Worm (Caenorhabditis elegans) whole organism, L1 larva: ENCODE measurements around the gene fubl-3.

Source experiments
- C16A3.4 ChIP-seq: fragments of 150-350 bp; optimal IDR thresholded peaks from 2 replicates; lab custom pipeline; 2014; ENCODE audit warnings: missing biosample characterization, missing genetic modification characterization
- Y116A8C.19 ChIP-seq: sonication (generic microtip); optimal IDR thresholded peaks from 2 replicates; lab custom pipeline; 2016; ENCODE audit warnings: missing compliant biosample characterization, missing genetic modification characterization, borderline replicate concordance
- aha-1 ChIP-seq: fragments of 150-350 bp; optimal IDR thresholded peaks from 2 replicates; lab custom pipeline; 2014; ENCODE audit warnings: missing biosample characterization, missing genetic modification characterization
- alr-1 ChIP-seq: fragments of 200-800 bp; sonication (Bioruptor generic); optimal IDR thresholded peaks from 2 replicates; lab custom pipeline; 2018; ENCODE audit warnings: borderline replicate concordance, mild to moderate bottlenecking, missing genetic modification characterization, missing compliant biosample characterization
- aly-2 ChIP-seq: fragments of 150-350 bp; optimal IDR thresholded peaks from 2 replicates; lab custom pipeline; 2014; ENCODE audit warnings: missing biosample characterization, missing genetic modification characterization
- ama-1 ChIP-seq: fragments of 150-350 bp; optimal IDR thresholded peaks from 2 replicates; lab custom pipeline; 2014
- ceh-88 ChIP-seq: fragments of 200-800 bp; sonication (Bioruptor generic); IDR thresholded peaks from 2 replicates; pipeline ENCODE4 v1.3.6; 2022; ENCODE audit warnings: missing genetic modification characterization, missing compliant biosample characterization
- dpl-1 ChIP-seq, 3 experiments: fragments of 150-350 bp in 2 of 3; sonication (generic microtip) in 1 of 3; optimal IDR thresholded peaks; 2 replicates each; lab custom pipeline; 2014 to 2017; ENCODE audit warnings: missing biosample characterization in 3 of 3, missing genetic modification characterization in 3 of 3, missing genetic modification reagents in 3 of 3
- dsc-1 ChIP-seq: sonication (generic microtip); optimal IDR thresholded peaks from 2 replicates; lab custom pipeline; 2016; ENCODE audit warnings: mild to moderate bottlenecking, missing genetic modification characterization, missing compliant biosample characterization
- efl-1 ChIP-seq, 4 experiments: fragments of 150-350 bp; optimal IDR thresholded peaks in 3 of 4; peaks in 1 of 4; 1 replicate in 1 of 4; 2 replicates in 3 of 4; lab custom pipeline; 2014; ENCODE audit warnings: missing biosample characterization in 2 of 4, missing genetic modification characterization in 2 of 4, missing genetic modification reagents in 2 of 4
- efl-3 ChIP-seq: fragments of 200-800 bp; sonication (Bioruptor generic); optimal IDR thresholded peaks from 2 replicates; lab custom pipeline; 2018; ENCODE audit warnings: mild to moderate bottlenecking, missing genetic modification characterization, missing compliant biosample characterization
- egl-13 ChIP-seq: sonication (generic microtip); optimal IDR thresholded peaks from 2 replicates; lab custom pipeline; 2016; ENCODE audit warnings: missing genotype, missing genetic modification reagents, missing genetic modification characterization, missing compliant biosample characterization
- egl-27 ChIP-seq, 2 experiments: fragments of 150-350 bp in 1 of 2; sonication (generic microtip); optimal IDR thresholded peaks; 3 replicates each; lab custom pipeline; 2017 to 2018; ENCODE audit warnings: missing biosample characterization in 2 of 2, missing genetic modification characterization in 2 of 2, missing genetic modification reagents in 2 of 2
- elt-2 ChIP-seq: sonication (generic microtip); optimal IDR thresholded peaks from 2 replicates; lab custom pipeline; 2016; ENCODE audit warnings: missing genetic modification characterization, mild to moderate bottlenecking, inconsistent platforms, missing compliant biosample characterization, missing genetic modification reagents
- elt-3 ChIP-seq, 6 experiments: fragments of 150-350 bp in 1 of 6; sonication (generic microtip); optimal IDR thresholded peaks; 2 replicates each; lab custom pipeline; 2017 to 2018; ENCODE audit warnings: missing biosample characterization in 6 of 6, missing genetic modification characterization in 6 of 6, inconsistent platforms in 1 of 6
- ets-5 ChIP-seq: fragments of 200-800 bp; sonication (Bioruptor generic); IDR thresholded peaks from 2 replicates; pipeline ENCODE4 v1.3.6; 2022; ENCODE audit warnings: missing genetic modification characterization, missing compliant biosample characterization
- fkh-8 ChIP-seq: sonication (generic microtip); optimal IDR thresholded peaks from 2 replicates; lab custom pipeline; 2016; ENCODE audit warnings: mild to moderate bottlenecking, missing genetic modification characterization, missing compliant biosample characterization
- fos-1 ChIP-seq: fragments of 150-350 bp; optimal IDR thresholded peaks from 2 replicates; lab custom pipeline; 2014; ENCODE audit warnings: missing biosample characterization, missing genetic modification characterization
- hpl-2 ChIP-seq: fragments of 150-350 bp; optimal IDR thresholded peaks from 2 replicates; lab custom pipeline; 2014; ENCODE audit warnings: missing biosample characterization, missing genetic modification reagents, missing genetic modification characterization
- irx-1 ChIP-seq: sonication (generic microtip); optimal IDR thresholded peaks from 2 replicates; lab custom pipeline; 2016; ENCODE audit warnings: missing genetic modification characterization, missing compliant biosample characterization
- isw-1 ChIP-seq: fragments of 200-800 bp; sonication (Bioruptor generic); IDR thresholded peaks from 2 replicates; pipeline ENCODE4 v1.3.6; 2022; ENCODE audit warnings: missing genetic modification characterization, missing compliant biosample characterization
- jun-1 ChIP-seq: fragments of 150-350 bp; optimal IDR thresholded peaks from 2 replicates; lab custom pipeline; 2014; ENCODE audit warnings: missing biosample characterization, missing genetic modification reagents, missing genetic modification characterization
- lin-13 ChIP-seq: fragments of 150-350 bp; optimal IDR thresholded peaks from 2 replicates; lab custom pipeline; 2014; ENCODE audit warnings: missing biosample characterization, missing genetic modification reagents, missing genetic modification characterization
- lin-14 ChIP-seq: fragments of 200-800 bp; sonication (Bioruptor generic); optimal IDR thresholded peaks from 2 replicates; lab custom pipeline; 2018; ENCODE audit warnings: mild to moderate bottlenecking, missing genetic modification characterization, moderate library complexity, missing compliant biosample characterization
- lin-15B ChIP-seq: fragments of 150-350 bp; sonication (generic microtip); optimal IDR thresholded peaks from 3 replicates; lab custom pipeline; 2014; ENCODE audit warnings: missing biosample characterization, missing genetic modification characterization
- lin-35 ChIP-seq, 2 experiments: fragments of 150-350 bp; optimal IDR thresholded peaks; 2 replicates each; lab custom pipeline; 2014; ENCODE audit warnings: missing biosample characterization in 2 of 2, missing genetic modification characterization in 2 of 2, missing genetic modification reagents in 2 of 2
- lir-3 ChIP-seq: sonication (generic microtip); optimal IDR thresholded peaks from 2 replicates; lab custom pipeline; 2016; ENCODE audit warnings: mild to moderate bottlenecking, missing genetic modification characterization, moderate library complexity, missing compliant biosample characterization; ENCODE audit not compliant: poor library complexity
- mdl-1 ChIP-seq, 2 experiments: fragments of 150-350 bp; optimal IDR thresholded peaks; 2 replicates each; lab custom pipeline; 2014 to 2017; ENCODE audit warnings: missing biosample characterization in 2 of 2, missing genetic modification characterization in 2 of 2, inconsistent platforms in 1 of 2
- mef-2 ChIP-seq: fragments of 150-350 bp; optimal IDR thresholded peaks from 2 replicates; lab custom pipeline; 2014; ENCODE audit warnings: missing biosample characterization, missing genetic modification characterization
- nhr-11 ChIP-seq: fragments of 150-350 bp; optimal IDR thresholded peaks from 2 replicates; lab custom pipeline; 2014; ENCODE audit warnings: missing biosample characterization, missing genetic modification characterization
- nhr-28 ChIP-seq: fragments of 150-350 bp; optimal IDR thresholded peaks from 2 replicates; lab custom pipeline; 2014; ENCODE audit warnings: missing biosample characterization, missing genetic modification characterization
- nhr-71 ChIP-seq: sonication (generic microtip); optimal IDR thresholded peaks from 2 replicates; lab custom pipeline; 2016; ENCODE audit warnings: mild to moderate bottlenecking, missing genetic modification characterization, moderate library complexity, missing compliant biosample characterization
- nhr-77 ChIP-seq: fragments of 150-350 bp; optimal IDR thresholded peaks from 2 replicates; lab custom pipeline; 2014; ENCODE audit warnings: missing biosample characterization, missing genetic modification characterization
- nhr-84 ChIP-seq: sonication (generic microtip); optimal IDR thresholded peaks from 2 replicates; lab custom pipeline; 2017; ENCODE audit warnings: missing biosample characterization, missing genetic modification characterization
- pax-3 ChIP-seq: fragments of 200-800 bp; sonication (Bioruptor generic); optimal IDR thresholded peaks from 2 replicates; lab custom pipeline; 2018; ENCODE audit warnings: mild to moderate bottlenecking, missing genetic modification characterization, moderate library complexity, missing compliant biosample characterization
- pqm-1 ChIP-seq: sonication (generic microtip); optimal IDR thresholded peaks from 3 replicates; lab custom pipeline; 2017; ENCODE audit warnings: missing biosample characterization, missing genetic modification characterization
- rnt-1 ChIP-seq: sonication (generic microtip); optimal IDR thresholded peaks from 2 replicates; lab custom pipeline; 2016; ENCODE audit warnings: mild to moderate bottlenecking, missing genetic modification characterization, moderate library complexity, missing compliant biosample characterization
- snu-23 ChIP-seq: sonication (generic microtip); optimal IDR thresholded peaks from 2 replicates; lab custom pipeline; 2016; ENCODE audit warnings: missing genetic modification characterization, missing compliant biosample characterization
- sup-37 ChIP-seq: fragments of 200-800 bp; sonication (Bioruptor generic); optimal IDR thresholded peaks from 2 replicates; lab custom pipeline; 2018; ENCODE audit warnings: mild to moderate bottlenecking, missing genetic modification characterization, missing compliant biosample characterization
- swsn-7 ChIP-seq: sonication (generic microtip); optimal IDR thresholded peaks from 2 replicates; lab custom pipeline; 2016; ENCODE audit warnings: missing genetic modification characterization, missing compliant biosample characterization
- tlp-1 ChIP-seq: fragments of 150-350 bp; optimal IDR thresholded peaks from 2 replicates; lab custom pipeline; 2014; ENCODE audit warnings: missing biosample characterization, missing genetic modification characterization
- unc-62 ChIP-seq: fragments of 150-350 bp; optimal IDR thresholded peaks from 2 replicates; lab custom pipeline; 2014; ENCODE audit warnings: missing biosample characterization, missing genetic modification reagents, missing genetic modification characterization
- unc-86 ChIP-seq: sonication (generic microtip); optimal IDR thresholded peaks from 2 replicates; lab custom pipeline; 2016; ENCODE audit warnings: missing genetic modification characterization, missing compliant biosample characterization
- unc-98 ChIP-seq: fragments of 200-800 bp; sonication (Bioruptor generic); IDR thresholded peaks from 2 replicates; pipeline ENCODE4 v1.3.6; 2022; ENCODE audit warnings: missing genetic modification characterization, missing compliant biosample characterization
- xbp-1 ChIP-seq: sonication (generic microtip); optimal IDR thresholded peaks from 2 replicates; lab custom pipeline; 2016; ENCODE audit warnings: missing genetic modification characterization, missing compliant biosample characterization
- zag-1 ChIP-seq: fragments of 150-350 bp; optimal IDR thresholded peaks from 2 replicates; lab custom pipeline; 2014; ENCODE audit warnings: missing biosample characterization, missing genetic modification characterization
- zip-4 ChIP-seq: fragments of 200-800 bp; sonication (Bioruptor generic); optimal IDR thresholded peaks from 2 replicates; lab custom pipeline; 2018; ENCODE audit warnings: mild to moderate bottlenecking, missing genetic modification characterization, moderate library complexity, missing compliant biosample characterization
- ztf-11 ChIP-seq, 2 experiments: sonication (generic microtip); optimal IDR thresholded peaks; 2 replicates each; lab custom pipeline; 2016 to 2017; ENCODE audit warnings: missing genetic modification characterization in 2 of 2, missing biosample characterization in 1 of 2, missing compliant biosample characterization in 1 of 2

fubl-3 gene

ce11 chrX:17461958-17462357 is 27.7 kb downstream of the fubl-3 start (continued):
- TF ChIP-seq elt-2 (tag; lab: Kevin White, UChicago) (no peak), aly-2 (tag; lab: Kevin White, UChicago) (no peak), dsc-1 (tag; lab: Kevin White, UChicago) (peak; percentile 44), snu-23 (GFP tag; lab: Kevin White, UChicago) (peak; percentile 12), egl-13 (no peak), nhr-71 (peak; percentile 49), ztf-11 (tag; optimal IDR thresholded peaks at IDR 0.05; lab: Kevin White, UChicago) (no peak), sup-37 (no peak), elt-3 (tag; optimal IDR thresholded peaks at IDR 0.05; lab: Kevin White, UChicago) (no peak), nhr-28 (no peak), pqm-1 (tag; lab: Kevin White, UChicago) (no peak), unc-86 (no peak), fos-1 (no peak)

ce11 chrX:17464801-17465200 is 30.6 kb downstream of the fubl-3 start, which contains the start of gene slc-17.1:
Gene slc-17.1, minus strand, starts transcription at chrX:17464901.
- no peak for TF ChIP-seq jun-1
- TF ChIP-seq lin-14: peak; percentile 31
- no peak for TF ChIP-seq unc-62 (GFP tag; lab: Kevin White, UChicago)

- TF ChIP-seq aha-1 (tag; lab: Kevin White, UChicago): no peak
- TF ChIP-seq efl-1 (optimal IDR thresholded peaks at IDR 0.05; lab: Kevin White, UChicago): no peak
- no peak for TF ChIP-seq efl-1 (GFP tag; optimal IDR thresholded peaks at IDR 0.05 in 1 of 2; lab: Kevin White, UChicago)
- no peak for TF ChIP-seq lin-15B
- no peak for TF ChIP-seq ceh-88 (GFP tag; lab: Robert Waterston, UW)
- TF ChIP-seq nhr-84 (tag; lab: Kevin White, UChicago): no peak
- no peak for TF ChIP-seq nhr-11 (tag; lab: Kevin White, UChicago)
- TF ChIP-seq fos-1: no peak
- no peak for TF ChIP-seq C16A3.4 (tag; lab: Kevin White, UChicago)
- no peak for TF ChIP-seq irx-1 (tag; lab: Kevin White, UChicago)
- TF ChIP-seq dpl-1 (GFP tag; optimal IDR thresholded peaks at IDR 0.05; lab: Kevin White, UChicago): no peak
- TF ChIP-seq nhr-71: peak; percentile 47
- TF ChIP-seq ama-1 (lab: Kevin White, UChicago): no peak
- no peak for TF ChIP-seq xbp-1 (tag; lab: Kevin White, UChicago)
- no peak for TF ChIP-seq pax-3 (tag; lab: Kevin White, UChicago)
- no peak for TF ChIP-seq tlp-1 (tag; lab: Kevin White, UChicago)
- TF ChIP-seq pqm-1 (tag; lab: Kevin White, UChicago): no peak
- TF ChIP-seq ztf-11 (tag; optimal IDR thresholded peaks at IDR 0.05; lab: Kevin White, UChicago): no peak
- TF ChIP-seq mdl-1 (tag; optimal IDR thresholded peaks at IDR 0.05; lab: Kevin White, UChicago): no peak
- TF ChIP-seq jun-1: no peak
- TF ChIP-seq lin-35 (GFP tag; optimal IDR thresholded peaks at IDR 0.05; lab: Kevin White, UChicago): no peak
- peak; percentile 19 for TF ChIP-seq unc-86
- no peak for TF ChIP-seq rnt-1 (tag; lab: Kevin White, UChicago)
- no peak for TF ChIP-seq zip-4
- TF ChIP-seq Y116A8C.19 (tag; lab: Kevin White, UChicago): no peak
- TF ChIP-seq lin-13: no peak
- TF ChIP-seq fkh-8: peak; percentile 35
- no peak for TF ChIP-seq nhr-77
- TF ChIP-seq isw-1 (GFP tag; lab: Robert Waterston, UW): no peak
- TF ChIP-seq alr-1 (tag; lab: Kevin White, UChicago): no peak
- TF ChIP-seq efl-3 (GFP tag; lab: Kevin White, UChicago): no peak
- no peak for TF ChIP-seq elt-2 (tag; lab: Kevin White, UChicago)
- no peak for TF ChIP-seq lir-3 (tag; lab: Kevin White, UChicago)
- TF ChIP-seq mef-2: no peak
- TF ChIP-seq zag-1 (tag; lab: Kevin White, UChicago): no peak
- no peak for TF ChIP-seq egl-27 (tag; optimal IDR thresholded peaks at IDR 0.05; lab: Kevin White, UChicago)
- peak; percentile 34 for TF ChIP-seq dsc-1 (tag; lab: Kevin White, UChicago)
- TF ChIP-seq ets-5: no peak
- TF ChIP-seq hpl-2 (GFP tag; lab: Kevin White, UChicago): no peak
- no peak for TF ChIP-seq unc-98 (GFP tag; lab: Robert Waterston, UW)
- peak; percentile 19 for TF ChIP-seq swsn-7 (tag; lab: Kevin White, UChicago)
- no peak for TF ChIP-seq aly-2 (tag; lab: Kevin White, UChicago)
- peak; percentile 3 for TF ChIP-seq egl-13
These were observed 32.4 kb downstream of the fubl-3 start, which contains the start of gene ZK54.3 for ce11 chrX:17466615-17467014. Gene ZK54.3, minus strand, starts transcription at chrX:17467005.
